Fruit fly (Drosophila melanogaster): Measurements from ENCODE around the gene CG14613.
A peak's percentile ranks its signal among the peaks of the same experiment; 100 is the strongest.

Gene CG14613

DNA sequence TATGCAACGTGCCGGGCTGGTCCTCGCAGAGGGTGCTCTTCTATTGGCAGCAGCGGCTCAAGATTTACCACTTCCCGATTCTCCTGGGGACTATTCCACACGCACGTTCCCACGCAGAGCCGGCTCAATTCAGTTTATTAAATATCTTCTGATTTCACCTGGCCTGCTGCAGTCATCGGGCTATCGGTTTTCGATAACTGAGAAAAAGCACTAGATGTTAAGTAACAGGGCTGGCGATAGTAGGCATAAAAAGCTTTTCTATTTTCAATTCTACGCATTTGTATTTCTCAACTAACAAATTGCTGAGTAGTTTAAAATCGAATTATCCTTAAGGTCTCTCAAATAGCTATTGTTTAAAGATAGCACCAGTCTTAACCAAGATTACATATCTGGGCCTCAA lies at the start of gene CG14613:
Gene CG14613 (minus strand): TSS at position 203 of the 400 bp plus-strand sequence.
- TF ChIP-seq CG17801 (GFP tag; optimal IDR thresholded peaks at IDR 0.05; ENCODE audit: partially characterized antibody), result no peak

DNA sequence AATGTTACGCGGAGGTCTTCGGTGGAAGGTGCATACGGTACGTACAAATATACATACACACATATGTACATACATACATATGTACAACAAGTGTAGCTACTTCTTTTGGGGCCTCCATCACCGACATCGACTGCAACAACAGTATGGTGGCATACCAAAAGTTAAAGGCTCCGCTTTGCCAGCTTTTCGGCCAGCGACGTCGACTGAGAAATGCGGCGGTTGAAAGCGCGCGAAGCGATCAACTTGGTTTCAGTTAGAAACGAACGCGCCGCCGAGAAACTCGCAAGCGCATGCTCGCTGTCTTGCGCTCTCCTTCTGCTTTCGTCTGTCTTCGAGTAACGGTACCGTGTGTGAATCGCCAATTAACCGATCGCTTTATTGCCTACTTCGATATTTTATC lies 43.1 kb upstream of the CG14613 start, which contains the start of gene CG17600:
Gene CG17600 (plus strand): TSS at position 250 of the 400 bp plus-strand sequence.
- no peak for TF ChIP-seq CG17801 (GFP tag; optimal IDR thresholded peaks at IDR 0.05; ENCODE audit: partially characterized antibody)

DNA sequence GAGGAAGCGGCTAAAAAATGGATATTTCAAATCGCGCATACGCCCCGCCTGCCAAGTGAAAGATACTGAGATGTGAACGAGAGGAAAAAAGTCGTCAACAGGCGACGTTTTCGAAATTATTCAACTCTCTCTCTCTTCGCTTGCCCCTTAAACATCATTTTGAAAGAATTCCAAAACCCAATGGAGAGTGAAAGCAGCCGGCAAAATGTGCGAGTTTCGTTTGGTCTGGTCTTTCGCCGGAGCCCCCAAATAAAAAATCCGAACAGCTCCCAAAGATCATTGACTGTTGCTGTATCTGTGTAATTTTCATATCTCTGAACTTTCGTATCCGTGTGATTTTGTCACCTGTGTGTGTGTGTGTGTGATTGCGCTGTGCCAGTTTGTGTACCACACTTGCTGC lies 40.2 kb upstream of the CG14613 start:
- no peak for TF ChIP-seq CG17801 (GFP tag; optimal IDR thresholded peaks at IDR 0.05; ENCODE audit: partially characterized antibody)

DNA sequence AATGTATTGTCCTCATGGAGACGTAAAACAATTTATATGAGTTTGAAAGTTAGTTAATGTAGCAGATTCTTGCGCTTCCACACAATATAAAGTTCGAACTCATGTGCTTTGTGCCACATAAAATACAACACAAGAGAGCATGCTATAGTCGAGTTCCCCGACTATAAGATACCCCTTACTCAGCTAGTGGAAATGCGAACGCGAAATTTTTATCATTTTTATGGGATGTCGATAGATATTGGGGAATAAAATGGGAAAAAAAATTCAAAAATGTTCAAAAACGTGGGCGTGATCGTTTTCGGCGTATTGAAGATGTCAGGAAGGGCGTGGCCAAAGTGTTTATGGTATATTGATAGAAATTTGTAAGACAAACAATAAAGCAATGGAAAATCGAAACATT lies 39.0 kb upstream of the CG14613 start:
- TF ChIP-seq CG17801 (GFP tag; optimal IDR thresholded peaks at IDR 0.05; ENCODE audit: partially characterized antibody), result no peak

DNA sequence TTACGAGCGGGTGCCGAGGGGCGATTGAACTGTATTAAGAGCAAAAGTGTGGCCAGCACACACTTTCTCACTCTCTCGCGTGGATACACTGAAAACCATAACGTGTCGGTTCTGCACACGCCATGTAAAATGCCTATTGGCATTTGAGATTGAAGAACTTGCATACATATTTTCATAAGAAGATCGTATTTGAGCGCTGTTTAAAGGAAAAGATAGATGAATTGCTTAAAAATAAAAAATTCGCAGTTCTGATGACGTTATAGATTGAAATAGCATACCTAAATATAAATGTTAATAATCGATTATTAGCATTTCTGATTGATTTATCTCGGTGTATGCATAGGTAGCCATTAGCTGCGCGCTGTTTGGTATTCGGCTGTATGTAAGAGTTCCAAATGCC lies 37.3 kb upstream of the CG14613 start:
- TF ChIP-seq CG17801 (GFP tag; optimal IDR thresholded peaks at IDR 0.05; ENCODE audit: partially characterized antibody), result no peak

DNA sequence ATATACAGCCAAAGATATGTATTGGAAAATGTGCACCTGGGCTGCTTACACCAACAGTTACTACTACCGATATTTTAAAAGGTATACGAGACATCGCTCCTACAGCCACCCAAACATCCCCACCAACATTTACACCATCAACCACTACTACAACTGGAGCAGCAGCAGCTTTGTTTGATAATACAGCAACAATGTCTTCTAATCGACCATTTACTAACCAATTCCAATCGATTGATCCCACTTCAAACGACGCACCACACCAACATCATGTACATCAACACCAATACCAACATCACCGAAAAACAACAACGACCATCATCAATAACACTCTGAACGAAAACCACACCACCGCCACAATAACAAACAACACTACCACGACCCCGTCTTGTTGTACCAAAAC lies 30.4 kb upstream of the CG14613 start:
- TF ChIP-seq CG17801 (GFP tag; optimal IDR thresholded peaks at IDR 0.05; ENCODE audit: partially characterized antibody), result no peak

DNA sequence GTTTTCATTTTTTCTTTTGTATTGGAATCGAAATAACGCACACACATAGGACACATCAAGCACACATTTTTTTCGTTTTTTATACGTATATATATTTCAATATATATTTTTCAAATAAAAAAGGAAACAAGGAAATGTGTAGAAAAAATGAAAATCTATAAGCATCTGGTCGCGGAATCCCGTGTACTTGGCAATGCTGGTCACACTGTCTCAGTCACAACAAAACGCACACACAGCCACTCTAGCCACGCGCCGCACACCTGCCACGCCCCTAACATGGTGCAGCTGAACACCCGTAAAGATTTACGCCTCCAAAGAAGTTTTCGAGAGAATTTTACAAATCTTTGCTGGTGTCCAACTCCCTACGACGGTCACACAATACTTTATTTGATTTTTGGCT lies 27.7 kb upstream of the CG14613 start:
- no peak for TF ChIP-seq CG17801 (GFP tag; optimal IDR thresholded peaks at IDR 0.05; ENCODE audit: partially characterized antibody)

DNA sequence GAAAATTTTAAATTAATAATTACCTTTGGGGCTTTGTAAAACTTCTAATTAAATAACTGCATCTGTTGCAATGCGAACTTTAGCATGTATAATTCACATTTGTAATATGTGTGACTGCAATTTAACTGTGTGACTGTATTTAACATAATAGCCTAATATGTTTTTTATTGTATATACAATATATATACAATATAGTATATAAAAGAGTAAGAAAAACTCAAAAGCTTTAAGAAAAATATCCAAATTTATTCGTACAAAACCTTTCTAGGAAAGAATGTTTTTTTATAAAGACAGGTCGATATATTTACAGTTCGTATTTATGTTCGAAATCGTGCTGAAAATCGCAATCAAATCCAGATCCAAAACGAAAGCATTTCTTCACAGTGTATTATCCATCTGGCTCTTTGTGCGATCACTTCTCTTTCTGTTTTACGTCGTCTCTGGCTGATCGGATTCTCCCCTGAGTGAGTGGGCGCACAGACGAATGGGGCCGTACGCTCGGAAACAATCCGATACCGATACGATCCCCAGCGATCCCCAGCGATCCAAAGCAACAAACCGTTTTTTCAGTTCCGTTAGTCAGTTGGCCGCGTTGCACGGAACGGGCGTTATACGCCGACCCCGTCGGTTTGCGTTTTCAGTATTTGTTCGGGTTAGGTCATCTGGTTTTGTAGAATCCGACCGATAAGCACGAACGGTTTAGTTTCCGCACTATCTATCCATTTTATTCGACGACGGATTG lies 19.4 kb upstream of the CG14613 start:
- peak; percentile 32 for TF ChIP-seq CG17801 (GFP tag; optimal IDR thresholded peaks at IDR 0.05; ENCODE audit: partially characterized antibody)

DNA sequence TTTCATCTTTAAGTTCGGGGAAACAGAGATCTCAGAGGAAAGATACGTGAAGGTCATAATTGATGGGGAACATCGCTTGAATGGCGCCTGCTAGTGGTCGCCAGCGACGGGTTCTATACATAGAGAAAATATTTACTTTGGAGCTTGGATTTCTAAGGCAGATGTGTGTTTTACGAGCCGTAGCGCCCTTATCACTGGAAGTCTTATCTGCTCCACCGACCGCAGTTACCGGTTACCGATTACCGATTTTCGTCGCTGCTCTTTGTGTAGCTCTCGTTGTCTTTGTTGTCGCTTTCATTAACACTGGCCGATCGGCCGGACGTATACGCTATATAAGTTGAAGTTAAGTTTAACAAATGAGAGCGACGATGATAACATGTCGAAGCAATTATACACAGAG lies 18.8 kb upstream of the CG14613 start:
- TF ChIP-seq CG17801 (GFP tag; optimal IDR thresholded peaks at IDR 0.05; ENCODE audit: partially characterized antibody), result no peak

DNA sequence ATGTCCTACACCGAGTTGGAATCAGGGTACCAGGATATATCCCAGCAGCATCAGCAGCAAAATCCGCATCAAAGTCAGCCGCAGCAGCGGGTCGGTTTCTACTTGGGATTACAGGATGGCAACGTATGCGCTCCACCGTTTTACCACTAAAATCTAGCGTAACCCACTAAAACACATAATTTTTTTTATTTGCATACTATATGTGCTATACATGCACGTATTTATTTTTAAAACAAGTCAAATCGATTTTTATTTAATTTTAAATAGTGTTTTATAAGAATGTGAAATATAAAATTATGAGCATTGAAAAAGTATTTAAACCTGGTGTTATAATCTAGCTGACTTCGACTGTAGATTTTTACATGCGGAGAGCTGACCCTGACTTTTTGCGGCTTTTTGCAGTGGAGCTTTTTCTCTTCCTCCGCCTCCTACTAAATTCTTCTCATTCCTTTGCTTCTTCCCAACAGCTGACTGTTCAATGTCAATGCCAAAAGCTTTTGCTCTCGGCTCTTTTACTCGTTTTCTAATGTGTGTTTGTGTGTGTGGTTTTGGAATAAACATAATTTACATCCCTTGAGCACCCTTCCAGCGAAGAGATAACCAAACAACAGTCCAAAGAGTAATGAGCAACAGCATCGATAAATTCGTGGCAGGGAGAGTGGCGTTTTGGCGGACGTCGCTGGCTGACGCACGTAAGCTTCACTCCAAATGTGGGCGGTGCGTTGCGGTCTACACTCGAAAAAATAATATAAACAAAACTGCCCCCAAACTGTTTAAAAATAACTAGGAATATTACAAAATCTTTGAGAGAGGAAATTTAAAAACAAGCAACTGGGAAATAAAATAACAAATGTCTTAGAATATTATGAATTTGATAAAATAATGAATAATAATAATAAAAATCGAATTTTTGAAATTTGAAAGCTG lies 16.1 kb upstream of the CG14613 start:
- TF ChIP-seq CG17801 (GFP tag; optimal IDR thresholded peaks at IDR 0.05; ENCODE audit: partially characterized antibody), result peak; percentile 29

DNA sequence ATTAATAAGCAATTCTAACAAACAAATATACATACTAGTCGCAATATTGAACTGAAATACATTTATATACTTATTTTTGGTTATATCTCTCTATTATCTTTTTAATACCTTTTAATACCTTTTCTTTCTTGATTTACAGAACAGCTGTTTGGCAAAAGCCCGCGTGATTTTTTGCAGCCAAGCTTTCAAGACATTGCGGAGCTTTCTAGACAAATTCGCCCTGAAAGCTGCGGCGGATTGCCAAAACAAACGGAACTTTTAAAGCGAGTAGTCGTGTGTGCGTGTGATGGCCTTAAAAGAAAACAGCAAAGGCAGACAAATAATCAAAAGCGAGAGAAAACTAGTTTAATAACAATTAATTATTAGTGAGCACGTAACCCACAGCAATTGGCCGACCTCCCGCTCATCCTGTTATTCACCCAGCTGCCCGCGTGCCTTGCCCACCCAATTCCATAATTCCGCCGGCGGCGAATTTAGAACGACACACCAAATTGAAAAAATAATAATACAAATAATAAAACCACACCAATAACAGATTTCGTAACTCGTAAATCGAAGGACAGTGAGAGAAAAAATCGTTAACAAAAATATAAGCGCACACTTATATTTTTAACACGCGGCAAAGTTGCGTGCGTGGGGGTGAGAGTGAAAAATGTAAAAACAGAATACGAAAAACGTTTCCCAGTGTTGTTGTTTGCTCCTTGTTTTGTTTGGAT lies 15.3 kb upstream of the CG14613 start:
- peak; percentile 50 for TF ChIP-seq CG17801 (GFP tag; optimal IDR thresholded peaks at IDR 0.05; ENCODE audit: partially characterized antibody)

DNA sequence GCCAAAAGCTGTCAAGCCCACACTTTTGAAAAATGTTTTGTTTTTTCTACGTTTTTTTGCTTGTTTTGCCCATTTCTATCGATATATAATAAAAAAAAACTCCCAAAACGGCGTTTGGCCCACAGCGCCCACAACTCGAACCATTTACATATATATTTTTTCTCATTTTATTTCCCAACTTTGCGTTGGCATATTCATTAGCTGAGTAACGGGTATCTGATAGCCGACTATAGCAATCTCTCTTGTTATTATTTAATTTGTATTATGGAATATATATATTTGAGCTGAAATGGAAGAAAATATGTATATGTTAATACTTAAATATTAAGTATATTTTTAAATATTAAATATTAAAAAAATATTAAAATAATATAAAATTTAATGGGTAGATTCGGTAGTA lies 14.7 kb upstream of the CG14613 start:
- no peak for TF ChIP-seq CG17801 (GFP tag; optimal IDR thresholded peaks at IDR 0.05; ENCODE audit: partially characterized antibody)

DNA sequence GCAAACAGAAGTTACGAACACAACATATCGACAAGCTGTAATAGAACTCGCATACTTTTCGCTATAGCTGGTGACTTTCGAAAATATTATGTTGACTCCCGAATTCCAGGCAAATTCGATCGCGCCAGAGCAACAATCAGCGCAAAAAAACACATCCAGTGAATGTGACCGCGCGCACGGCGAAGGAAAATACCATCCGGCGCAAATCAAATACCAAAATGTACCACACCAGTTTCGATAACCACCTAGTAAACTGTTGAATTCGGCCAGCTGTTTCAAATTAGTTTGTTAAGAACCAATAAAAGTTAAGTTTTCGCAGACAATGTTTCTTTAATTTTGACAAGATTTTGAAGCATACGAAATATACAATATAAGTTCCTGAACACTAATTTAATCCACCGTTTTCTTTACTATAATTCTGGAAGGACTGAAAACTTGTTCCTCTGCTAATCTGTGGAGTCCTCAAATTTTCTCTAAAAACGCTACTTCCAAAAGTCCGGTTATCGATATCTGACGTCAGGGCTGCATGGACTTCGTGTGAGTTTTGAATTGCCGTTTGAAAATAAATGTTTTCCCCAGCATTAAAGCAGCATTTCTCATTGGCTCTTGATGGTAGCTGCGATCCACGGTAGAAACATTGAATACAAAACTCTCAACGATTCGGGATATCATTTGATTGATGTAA lies 10.2 kb upstream of the CG14613 start, which contains the start of the genes Cp110 and CG12576:
Gene Cp110 (plus strand): TSS at position 223 of the 685 bp plus-strand sequence.
Gene CG12576 (minus strand): TSS at position 498 of the 685 bp plus-strand sequence.
- no peak for TF ChIP-seq CG17801 (GFP tag; optimal IDR thresholded peaks at IDR 0.05; ENCODE audit: partially characterized antibody)

DNA sequence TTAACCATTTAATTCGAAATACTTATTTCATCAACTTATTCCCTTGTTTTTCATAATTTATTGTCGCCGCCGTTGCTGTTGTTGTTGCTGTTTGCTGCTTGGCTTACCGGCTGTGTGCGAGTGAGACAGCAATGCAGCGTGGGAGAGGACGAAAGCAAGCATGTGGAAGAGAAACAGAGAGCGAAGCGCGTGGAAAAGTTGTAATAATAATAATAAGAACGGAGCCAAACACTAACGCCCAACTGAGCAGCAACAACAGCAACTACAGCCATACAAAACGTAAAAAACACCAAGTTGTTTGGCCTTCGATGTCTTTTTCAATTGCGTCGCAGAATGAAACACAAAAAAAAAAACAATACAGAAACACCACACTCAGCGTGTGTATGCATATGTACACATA lies 9.3 kb upstream of the CG14613 start:
- no peak for TF ChIP-seq CG17801 (GFP tag; optimal IDR thresholded peaks at IDR 0.05; ENCODE audit: partially characterized antibody)

DNA sequence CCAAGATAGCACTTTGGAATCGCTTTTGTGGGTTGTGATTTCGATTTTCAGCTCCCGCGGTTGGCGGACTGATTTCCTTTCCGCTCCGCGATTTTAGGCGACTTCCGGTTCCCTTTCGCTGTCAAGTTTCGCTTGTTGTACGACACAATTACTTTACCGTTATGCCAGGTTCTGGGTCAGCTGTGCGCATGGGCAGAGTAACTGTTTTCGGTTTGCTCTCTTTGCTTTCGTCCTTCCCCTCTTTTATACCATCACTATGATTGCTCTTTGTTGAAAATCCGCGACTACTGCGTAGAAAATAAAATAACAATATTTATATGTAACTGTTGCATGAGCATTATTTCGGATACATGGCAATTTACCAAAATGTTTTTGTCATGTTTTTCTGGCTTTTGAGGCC lies 8.8 kb upstream of the CG14613 start:
- TF ChIP-seq CG17801 (GFP tag; optimal IDR thresholded peaks at IDR 0.05; ENCODE audit: partially characterized antibody), result no peak

Measured in ovary, adult (tissue).